Worm (Caenorhabditis elegans): ENCODE measurements around the gene snu-13.

Gene snu-13

ce11 chrII:10680614-10681013, 22.2 kb upstream of the snu-13 start:
- TF ChIP-seq hlh-15 (tag; optimal IDR thresholded peaks at IDR 0.05) (no peak), dmd-4 (tag; optimal IDR thresholded peaks at IDR 0.05; ENCODE audit: borderline replicate concordance) (no peak), nhr-232 (tag; optimal IDR thresholded peaks at IDR 0.05) (no peak)

DNA sequence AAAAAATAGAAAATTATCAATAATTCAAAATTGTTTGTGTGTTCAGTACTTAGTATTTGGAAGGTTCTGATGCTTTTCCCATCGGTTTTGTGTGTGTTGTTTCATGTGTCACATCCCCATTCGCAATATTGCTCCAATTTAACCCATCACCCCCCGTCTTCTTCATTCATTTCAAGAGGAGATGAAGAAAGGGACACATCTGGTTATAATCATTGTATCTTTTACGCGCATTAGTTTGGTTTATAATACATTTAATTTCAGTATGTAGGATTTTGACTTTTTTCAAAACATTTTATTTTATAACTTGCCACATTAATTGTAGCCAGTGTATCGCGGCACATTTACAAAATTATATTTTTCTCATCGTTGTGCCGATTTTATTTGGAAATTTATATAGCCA, 21.7 kb upstream of the snu-13 start:
- no peak for TF ChIP-seq fkh-10 (GFP tag; optimal IDR thresholded peaks at IDR 0.05)
- TF ChIP-seq ceh-6 (GFP tag; optimal IDR thresholded peaks at IDR 0.05) = no peak
- TF ChIP-seq fkh-6 (tag; optimal IDR thresholded peaks at IDR 0.05) = no peak
- TF ChIP-seq ceh-19 (GFP tag; optimal IDR thresholded peaks at IDR 0.05) = no peak
- no peak for TF ChIP-seq ceh-31 (tag; optimal IDR thresholded peaks at IDR 0.05)
- TF ChIP-seq K02D7.2 (tag; optimal IDR thresholded peaks at IDR 0.05) = no peak
- TF ChIP-seq ama-1 (optimal IDR thresholded peaks at IDR 0.05) = no peak
- no peak for TF ChIP-seq ceh-34 (tag; optimal IDR thresholded peaks at IDR 0.05)
- TF ChIP-seq pha-2 (tag; optimal IDR thresholded peaks at IDR 0.05) = no peak
- no peak for TF ChIP-seq odd-2 (tag; optimal IDR thresholded peaks at IDR 0.05)
- TF ChIP-seq syd-9 (tag; optimal IDR thresholded peaks at IDR 0.05) = no peak
- TF ChIP-seq ahr-1 (tag; optimal IDR thresholded peaks at IDR 0.05) = no peak
- no peak for TF ChIP-seq hlh-6 (tag; optimal IDR thresholded peaks at IDR 0.05)
- no peak for TF ChIP-seq dve-1 (tag; optimal IDR thresholded peaks at IDR 0.05)
- TF ChIP-seq dmd-4 (tag; optimal IDR thresholded peaks at IDR 0.05; ENCODE audit: borderline replicate concordance) = no peak

ce11 chrII:10675302-10675701, 16.9 kb upstream of the snu-13 start, which contains the start of gene ptb-1:
TSS of gene ptb-1 (plus strand) at chrII:10675602.
- no peak for TF ChIP-seq gmeb-2 (tag; optimal IDR thresholded peaks at IDR 0.05)
- no peak for TF ChIP-seq ets-4 (tag; optimal IDR thresholded peaks at IDR 0.05)
- TF ChIP-seq mec-3 (tag; optimal IDR thresholded peaks at IDR 0.05; ENCODE audit: borderline replicate concordance) = no peak
- TF ChIP-seq unc-3 (GFP tag; conservative IDR thresholded peaks at IDR 0.05) = no peak
- no peak for TF ChIP-seq unc-3 (tag; optimal IDR thresholded peaks at IDR 0.05)
- TF ChIP-seq fkh-10 (GFP tag; optimal IDR thresholded peaks at IDR 0.05) = no peak
- no peak for TF ChIP-seq sox-4 (tag; optimal IDR thresholded peaks at IDR 0.05)

- TF ChIP-seq ets-4 (tag; optimal IDR thresholded peaks at IDR 0.05) (no peak), ceh-24 (tag; optimal IDR thresholded peaks at IDR 0.05) (no peak), elt-2 (tag; optimal IDR thresholded peaks at IDR 0.05) (no peak), syd-9 (tag; optimal IDR thresholded peaks at IDR 0.05) (no peak), tbx-7 (tag; optimal IDR thresholded peaks at IDR 0.05) (no peak), mec-3 (tag; optimal IDR thresholded peaks at IDR 0.05; ENCODE audit: borderline replicate concordance) (no peak), ceh-14 (tag; optimal IDR thresholded peaks at IDR 0.05) (no peak), ceh-48 (tag; optimal IDR thresholded peaks at IDR 0.05) (no peak), dve-1 (tag; optimal IDR thresholded peaks at IDR 0.05) (no peak), ama-1 (optimal IDR thresholded peaks at IDR 0.05) (no peak), nfya-1 (tag; optimal IDR thresholded peaks at IDR 0.05) (no peak)
These were observed 6.6 kb upstream of the snu-13 start, which contains the start of gene D2089.3 for ce11 chrII:10665031-10665430. TSS of gene D2089.3 (minus strand) at chrII:10665131.

- TF ChIP-seq nfya-1 (tag; optimal IDR thresholded peaks at IDR 0.05) = no peak
- peak; percentile 34 for TF ChIP-seq ceh-14 (tag; optimal IDR thresholded peaks at IDR 0.05)
- TF ChIP-seq C38D4.7 (GFP tag; optimal IDR thresholded peaks at IDR 0.05) = no peak
- TF ChIP-seq C08G9.2 (tag; optimal IDR thresholded peaks at IDR 0.05) = no peak
- TF ChIP-seq elt-2 (tag; optimal IDR thresholded peaks at IDR 0.05) = no peak
- TF ChIP-seq fkh-6 (tag; optimal IDR thresholded peaks at IDR 0.05) = no peak
- TF ChIP-seq unc-42 (tag; optimal IDR thresholded peaks at IDR 0.05) = peak; percentile 43
- TF ChIP-seq ceh-48 (tag; optimal IDR thresholded peaks at IDR 0.05) = peak; percentile 4
- no peak for TF ChIP-seq fax-1 (tag; optimal IDR thresholded peaks at IDR 0.05)
These were observed 4.3 kb upstream of the snu-13 start, which contains the start of gene D2089.8 for ce11 chrII:10662698-10663097. TSS of gene D2089.8 (minus strand) at chrII:10662781.
